Worm (Caenorhabditis elegans): ENCODE results near the gene lgc-37.

DNA sequence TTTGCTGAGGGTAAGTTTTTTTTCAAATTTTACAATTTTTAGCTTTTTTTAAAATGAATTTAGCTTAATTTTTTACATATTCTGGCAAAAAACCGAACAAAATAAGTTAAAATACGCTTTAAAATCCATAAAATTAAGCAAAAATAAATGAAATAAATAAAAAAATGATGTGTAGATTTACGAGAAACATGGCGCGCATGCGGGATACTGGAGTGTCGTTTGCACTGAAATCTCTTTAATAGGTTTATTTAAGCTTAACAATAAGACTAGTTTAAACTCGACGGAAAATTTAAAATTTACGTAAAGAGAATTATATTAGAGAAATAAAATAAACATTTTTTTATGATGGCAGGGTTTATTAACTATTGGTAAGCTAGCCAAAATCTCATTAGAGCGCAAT is 36.4 kb downstream of the lgc-37 start:
- no peak for TF ChIP-seq F22D6.2 (tag; optimal IDR thresholded peaks at IDR 0.05)
- TF ChIP-seq nhr-80 (tag; optimal IDR thresholded peaks at IDR 0.05): no peak
- no peak for TF ChIP-seq zfh-2 (GFP tag; conservative IDR thresholded peaks at IDR 0.05)
- TF ChIP-seq let-607 (tag; optimal IDR thresholded peaks at IDR 0.05): no peak
- no peak for TF ChIP-seq sdz-38 (tag; optimal IDR thresholded peaks at IDR 0.05)
- no peak for TF ChIP-seq C17E4.6 (GFP tag; IDR thresholded peaks at IDR 0.05)

Data from whole organism, young adult.